Worm (Caenorhabditis elegans) whole organism, late embryonic: ENCODE data around the gene ttr-42.

Experiments
- ama-1 ChIP-seq: fragments of 150-350 bp; optimal IDR thresholded peaks from 2 replicates; lab custom pipeline; 2014
- pha-2 ChIP-seq: sonication (generic microtip); optimal IDR thresholded peaks from 2 replicates; lab custom pipeline; 2017; ENCODE audit warnings: mild to moderate bottlenecking, missing genetic modification characterization, missing compliant biosample characterization
- rnt-1 ChIP-seq: sonication (generic microtip); optimal IDR thresholded peaks from 2 replicates; lab custom pipeline; 2016; ENCODE audit warnings: missing genetic modification characterization, missing compliant biosample characterization

DNA sequence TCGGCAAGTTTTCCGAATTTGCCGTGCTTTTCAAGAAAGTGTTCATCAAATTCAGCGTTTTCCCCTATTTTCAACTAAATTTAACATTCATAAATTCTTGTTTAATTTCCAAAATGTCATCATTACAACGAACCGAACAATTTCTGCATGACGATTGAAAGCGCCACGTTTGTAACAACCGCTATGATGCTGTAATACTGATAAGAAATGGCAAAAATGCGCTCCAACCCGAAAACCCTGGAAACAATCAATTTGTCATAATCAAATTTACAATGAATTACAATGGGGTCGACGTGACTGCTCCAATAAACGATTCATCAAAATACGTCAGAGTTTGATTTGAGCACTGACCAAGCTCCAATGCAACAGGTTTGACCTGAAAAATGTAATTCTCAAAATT lies 32.9 kb upstream of the ttr-42 start:
- no peak for TF ChIP-seq rnt-1
- no peak for TF ChIP-seq ama-1 (lab: Kevin White, UChicago)
- TF ChIP-seq pha-2 (tag; lab: Kevin White, UChicago), result no peak
